Worm (Caenorhabditis elegans) whole organism, L1 larva: ENCODE data around the gene T03F7.6.

Experiments used
- C34B4.2 ChIP-seq: sonication (generic microtip); optimal IDR thresholded peaks from 2 replicates; lab custom pipeline; 2017; ENCODE audit warnings: mild to moderate bottlenecking, missing genetic modification characterization, missing compliant biosample characterization
- Y116A8C.19 ChIP-seq: sonication (generic microtip); optimal IDR thresholded peaks from 2 replicates; lab custom pipeline; 2016; ENCODE audit warnings: missing compliant biosample characterization, missing genetic modification characterization, borderline replicate concordance
- alr-1 ChIP-seq: fragments of 200-800 bp; sonication (Bioruptor generic); optimal IDR thresholded peaks from 2 replicates; lab custom pipeline; 2018; ENCODE audit warnings: borderline replicate concordance, mild to moderate bottlenecking, missing genetic modification characterization, missing compliant biosample characterization
- aly-2 ChIP-seq: fragments of 150-350 bp; optimal IDR thresholded peaks from 2 replicates; lab custom pipeline; 2014; ENCODE audit warnings: missing biosample characterization, missing genetic modification characterization
- ama-1 ChIP-seq: fragments of 150-350 bp; optimal IDR thresholded peaks from 2 replicates; lab custom pipeline; 2014
- blmp-1 ChIP-seq: fragments of 150-350 bp; optimal IDR thresholded peaks from 2 replicates; lab custom pipeline; 2014; ENCODE audit warnings: missing biosample characterization, missing genetic modification characterization
- ceh-63 ChIP-seq: fragments of 200-800 bp; sonication (Bioruptor generic); optimal IDR thresholded peaks from 2 replicates; lab custom pipeline; 2018; ENCODE audit warnings: mild to moderate bottlenecking, missing genetic modification characterization, missing compliant biosample characterization
- ceh-82 ChIP-seq, 3 experiments: fragments of 150-350 bp in 1 of 3; sonication (generic microtip) in 2 of 3; optimal IDR thresholded peaks; 2 replicates each; lab custom pipeline; 2014 to 2017; ENCODE audit warnings: missing biosample characterization in 3 of 3, missing genetic modification characterization in 3 of 3
- ces-1 ChIP-seq: fragments of 150-350 bp; optimal IDR thresholded peaks from 2 replicates; lab custom pipeline; 2014; ENCODE audit warnings: missing biosample characterization, missing genetic modification reagents, missing genetic modification characterization
- efl-1 ChIP-seq, 4 experiments: fragments of 150-350 bp; optimal IDR thresholded peaks in 3 of 4; peaks in 1 of 4; 1 replicate in 1 of 4; 2 replicates in 3 of 4; lab custom pipeline; 2014; ENCODE audit warnings: missing biosample characterization in 2 of 4, missing genetic modification characterization in 2 of 4, missing genetic modification reagents in 2 of 4
- elt-3 ChIP-seq, 6 experiments: fragments of 150-350 bp in 1 of 6; sonication (generic microtip); optimal IDR thresholded peaks; 2 replicates each; lab custom pipeline; 2017 to 2018; ENCODE audit warnings: missing biosample characterization in 6 of 6, missing genetic modification characterization in 6 of 6, inconsistent platforms in 1 of 6
- fkh-8 ChIP-seq: sonication (generic microtip); optimal IDR thresholded peaks from 2 replicates; lab custom pipeline; 2016; ENCODE audit warnings: mild to moderate bottlenecking, missing genetic modification characterization, missing compliant biosample characterization
- fos-1 ChIP-seq: fragments of 150-350 bp; optimal IDR thresholded peaks from 2 replicates; lab custom pipeline; 2014; ENCODE audit warnings: missing biosample characterization, missing genetic modification characterization
- hlh-17 ChIP-seq: fragments of 200-800 bp; sonication (Bioruptor generic); optimal IDR thresholded peaks from 2 replicates; lab custom pipeline; 2018; ENCODE audit warnings: missing genetic modification characterization, mild to moderate bottlenecking, missing compliant biosample characterization, moderate library complexity, borderline replicate concordance
- isw-1 ChIP-seq: fragments of 200-800 bp; sonication (Bioruptor generic); IDR thresholded peaks from 2 replicates; pipeline ENCODE4 v1.3.6; 2022; ENCODE audit warnings: missing genetic modification characterization, missing compliant biosample characterization
- jun-1 ChIP-seq: fragments of 150-350 bp; optimal IDR thresholded peaks from 2 replicates; lab custom pipeline; 2014; ENCODE audit warnings: missing biosample characterization, missing genetic modification reagents, missing genetic modification characterization
- lin-35 ChIP-seq, 2 experiments: fragments of 150-350 bp; optimal IDR thresholded peaks; 2 replicates each; lab custom pipeline; 2014; ENCODE audit warnings: missing biosample characterization in 2 of 2, missing genetic modification characterization in 2 of 2, missing genetic modification reagents in 2 of 2
- lsy-2 ChIP-seq, 2 experiments: fragments of 150-350 bp; optimal IDR thresholded peaks; 2 replicates each; lab custom pipeline; 2014; ENCODE audit warnings: missing biosample characterization in 2 of 2, missing genetic modification characterization in 2 of 2
- mab-9 ChIP-seq: fragments of 200-800 bp; sonication (Bioruptor generic); IDR thresholded peaks from 2 replicates; pipeline ENCODE4 v1.3.6; 2022; ENCODE audit warnings: missing genetic modification reagents, missing genetic modification characterization, missing compliant biosample characterization
- mep-1 ChIP-seq: fragments of 150-350 bp; optimal IDR thresholded peaks from 2 replicates; lab custom pipeline; 2014; ENCODE audit warnings: missing biosample characterization, missing genetic modification characterization
- nhr-11 ChIP-seq: fragments of 150-350 bp; optimal IDR thresholded peaks from 2 replicates; lab custom pipeline; 2014; ENCODE audit warnings: missing biosample characterization, missing genetic modification characterization
- nhr-12 ChIP-seq: sonication (generic microtip); optimal IDR thresholded peaks from 2 replicates; lab custom pipeline; 2017; ENCODE audit warnings: missing biosample characterization, missing genetic modification characterization
- nhr-237 ChIP-seq: fragments of 150-350 bp; optimal IDR thresholded peaks from 2 replicates; lab custom pipeline; 2014; ENCODE audit warnings: missing biosample characterization, missing genetic modification characterization
- nhr-47 ChIP-seq: sonication (generic microtip); optimal IDR thresholded peaks from 2 replicates; lab custom pipeline; 2016; ENCODE audit warnings: mild to moderate bottlenecking, missing genetic modification characterization, moderate library complexity, missing compliant biosample characterization
- nhr-76 ChIP-seq: sonication (generic microtip); optimal IDR thresholded peaks from 2 replicates; lab custom pipeline; 2017; ENCODE audit warnings: missing biosample characterization, missing genetic modification characterization
- nhr-84 ChIP-seq: sonication (generic microtip); optimal IDR thresholded peaks from 2 replicates; lab custom pipeline; 2017; ENCODE audit warnings: missing biosample characterization, missing genetic modification characterization
- nhr-90 ChIP-seq: sonication (generic microtip); optimal IDR thresholded peaks from 2 replicates; lab custom pipeline; 2016; ENCODE audit warnings: mild to moderate bottlenecking, missing genetic modification characterization, missing compliant biosample characterization; ENCODE audit not compliant: poor library complexity
- snu-23 ChIP-seq: sonication (generic microtip); optimal IDR thresholded peaks from 2 replicates; lab custom pipeline; 2016; ENCODE audit warnings: missing genetic modification characterization, missing compliant biosample characterization
- unc-130 ChIP-seq: fragments of 150-350 bp; optimal IDR thresholded peaks from 2 replicates; lab custom pipeline; 2017; ENCODE audit warnings: missing biosample characterization, missing genetic modification characterization, inconsistent platforms
- unc-30 ChIP-seq: sonication (generic microtip); optimal IDR thresholded peaks from 2 replicates; lab custom pipeline; 2017; ENCODE audit warnings: missing biosample characterization, missing genetic modification characterization
- unc-62 ChIP-seq: fragments of 150-350 bp; optimal IDR thresholded peaks from 2 replicates; lab custom pipeline; 2014; ENCODE audit warnings: missing biosample characterization, missing genetic modification reagents, missing genetic modification characterization
- unc-98 ChIP-seq: fragments of 200-800 bp; sonication (Bioruptor generic); IDR thresholded peaks from 2 replicates; pipeline ENCODE4 v1.3.6; 2022; ENCODE audit warnings: missing genetic modification characterization, missing compliant biosample characterization
- vab-15 ChIP-seq: sonication (generic microtip); optimal IDR thresholded peaks from 2 replicates; lab custom pipeline; 2017; ENCODE audit warnings: missing genotype, mild to moderate bottlenecking, missing genetic modification characterization, missing compliant biosample characterization
- zag-1 ChIP-seq: fragments of 150-350 bp; optimal IDR thresholded peaks from 2 replicates; lab custom pipeline; 2014; ENCODE audit warnings: missing biosample characterization, missing genetic modification characterization
- zip-4 ChIP-seq: fragments of 200-800 bp; sonication (Bioruptor generic); optimal IDR thresholded peaks from 2 replicates; lab custom pipeline; 2018; ENCODE audit warnings: mild to moderate bottlenecking, missing genetic modification characterization, moderate library complexity, missing compliant biosample characterization
- ztf-11 ChIP-seq, 2 experiments: sonication (generic microtip); optimal IDR thresholded peaks; 2 replicates each; lab custom pipeline; 2016 to 2017; ENCODE audit warnings: missing genetic modification characterization in 2 of 2, missing biosample characterization in 1 of 2, missing compliant biosample characterization in 1 of 2
- ztf-4 ChIP-seq: fragments of 150-350 bp; optimal IDR thresholded peaks from 2 replicates; lab custom pipeline; 2014; ENCODE audit warnings: missing biosample characterization, missing genetic modification characterization

Gene T03F7.6

ce11 chrV:11290888-11291287 is 3.6 kb upstream of the T03F7.6 start, which contains the start of gene C03E10.1:
C03E10.1 (plus strand) TSS chrV:11291188.
- TF ChIP-seq fkh-8 (tag; lab: Kevin White, UChicago) (no peak), vab-15 (tag; lab: Kevin White, UChicago) (no peak), unc-98 (GFP tag; lab: Robert Waterston, UW) (no peak), ztf-11 (tag; optimal IDR thresholded peaks at IDR 0.05; lab: Kevin White, UChicago) (no peak), mab-9 (no peak), ceh-82 (tag; optimal IDR thresholded peaks at IDR 0.05; lab: Kevin White, UChicago) (no peak), ceh-63 (GFP tag; lab: Kevin White, UChicago) (no peak), mep-1 (tag; lab: Kevin White, UChicago) (no peak), alr-1 (tag; lab: Kevin White, UChicago) (no peak), ces-1 (GFP tag; lab: Kevin White, UChicago) (no peak)

- TF ChIP-seq isw-1, result no peak
- no peak for TF ChIP-seq nhr-84 (tag; lab: Kevin White, UChicago)
Measured at ce11 chrV:11292682-11293081, 1.8 kb upstream of the T03F7.6 start.

ce11 chrV:11298632-11299031 is 4.1 kb downstream of the T03F7.6 start, which contains the start of gene T03F7.5:
T03F7.5 (minus strand) TSS chrV:11298732.
- TF ChIP-seq lsy-2 (tag; optimal IDR thresholded peaks at IDR 0.05; lab: Kevin White, UChicago), result no peak
- no peak for TF ChIP-seq efl-1 (optimal IDR thresholded peaks at IDR 0.05; lab: Kevin White, UChicago)
- peak in 1 of 2 experiments; percentile 7 for TF ChIP-seq efl-1 (GFP tag; optimal IDR thresholded peaks at IDR 0.05 in 1 of 2; lab: Kevin White, UChicago)

ce11 chrV:11299406-11299805 is 4.9 kb downstream of the T03F7.6 start:
- TF ChIP-seq jun-1 (peak; percentile 54), zag-1 (tag; lab: Kevin White, UChicago) (no peak), aly-2 (tag; lab: Kevin White, UChicago) (no peak)

- TF ChIP-seq snu-23 (GFP tag; lab: Kevin White, UChicago) (no peak), elt-3 (tag; optimal IDR thresholded peaks at IDR 0.05; lab: Kevin White, UChicago) (no peak), C34B4.2 (tag; lab: Kevin White, UChicago) (no peak), unc-62 (GFP tag; lab: Kevin White, UChicago) (no peak), nhr-237 (tag; lab: Kevin White, UChicago) (no peak), Y116A8C.19 (no peak), ztf-4 (tag; lab: Kevin White, UChicago) (no peak), nhr-76 (no peak), nhr-11 (tag; lab: Kevin White, UChicago) (no peak), nhr-90 (no peak), alr-1 (tag; lab: Kevin White, UChicago) (no peak), lin-35 (GFP tag; optimal IDR thresholded peaks at IDR 0.05; lab: Kevin White, UChicago) (no peak), ces-1 (GFP tag; lab: Kevin White, UChicago) (no peak), hlh-17 (no peak), unc-130 (tag; lab: Kevin White, UChicago) (no peak), jun-1 (no peak), fos-1 (tag; lab: Kevin White, UChicago) (no peak), ama-1 (lab: Kevin White, UChicago) (no peak), nhr-47 (tag; lab: Kevin White, UChicago) (no peak)
Measured at ce11 chrV:11300539-11300938, 6.0 kb downstream of the T03F7.6 start, which contains the start of gene srh-47. srh-47 (minus strand) TSS chrV:11300639.

- TF ChIP-seq isw-1 (no peak), blmp-1 (peak; percentile 89), unc-130 (tag; lab: Kevin White, UChicago) (no peak), nhr-12 (tag; lab: Kevin White, UChicago) (no peak), fkh-8 (tag; lab: Kevin White, UChicago) (no peak), zip-4 (no peak), unc-30 (tag; lab: Kevin White, UChicago) (no peak), mep-1 (tag; lab: Kevin White, UChicago) (no peak)
Measured at ce11 chrV:11302698-11303097, 8.2 kb downstream of the T03F7.6 start, which contains the start of gene srh-46. srh-46 (minus strand) TSS chrV:11302886.
